Worm (Caenorhabditis elegans) whole organism, L1 larva: ENCODE results near the gene glb-29.
A peak's percentile ranks its signal among the peaks of the same experiment; 100 is the strongest.

Experiments used
- C04F5.9 ChIP-seq: sonication (generic microtip); optimal IDR thresholded peaks from 2 replicates; lab custom pipeline; 2016; ENCODE audit warnings: missing genetic modification characterization, missing compliant biosample characterization
- aha-1 ChIP-seq: fragments of 150-350 bp; optimal IDR thresholded peaks from 2 replicates; lab custom pipeline; 2014; ENCODE audit warnings: missing biosample characterization, missing genetic modification characterization
- blmp-1 ChIP-seq: fragments of 150-350 bp; optimal IDR thresholded peaks from 2 replicates; lab custom pipeline; 2014; ENCODE audit warnings: missing biosample characterization, missing genetic modification characterization
- dpl-1 ChIP-seq, 3 experiments: fragments of 150-350 bp in 2 of 3; sonication (generic microtip) in 1 of 3; optimal IDR thresholded peaks; 2 replicates each; lab custom pipeline; 2014 to 2017; ENCODE audit warnings: missing biosample characterization in 3 of 3, missing genetic modification characterization in 3 of 3, missing genetic modification reagents in 3 of 3
- dsc-1 ChIP-seq: sonication (generic microtip); optimal IDR thresholded peaks from 2 replicates; lab custom pipeline; 2016; ENCODE audit warnings: mild to moderate bottlenecking, missing genetic modification characterization, missing compliant biosample characterization
- efl-1 ChIP-seq, 4 experiments: fragments of 150-350 bp; optimal IDR thresholded peaks in 3 of 4; peaks in 1 of 4; 1 replicate in 1 of 4; 2 replicates in 3 of 4; lab custom pipeline; 2014; ENCODE audit warnings: missing biosample characterization in 2 of 4, missing genetic modification characterization in 2 of 4, missing genetic modification reagents in 2 of 4
- egl-13 ChIP-seq: sonication (generic microtip); optimal IDR thresholded peaks from 2 replicates; lab custom pipeline; 2016; ENCODE audit warnings: missing genotype, missing genetic modification reagents, missing genetic modification characterization, missing compliant biosample characterization
- elt-2 ChIP-seq: sonication (generic microtip); optimal IDR thresholded peaks from 2 replicates; lab custom pipeline; 2016; ENCODE audit warnings: missing genetic modification characterization, mild to moderate bottlenecking, inconsistent platforms, missing compliant biosample characterization, missing genetic modification reagents
- elt-3 ChIP-seq, 6 experiments: fragments of 150-350 bp in 1 of 6; sonication (generic microtip); optimal IDR thresholded peaks; 2 replicates each; lab custom pipeline; 2017 to 2018; ENCODE audit warnings: missing biosample characterization in 6 of 6, missing genetic modification characterization in 6 of 6, inconsistent platforms in 1 of 6
- hlh-17 ChIP-seq: fragments of 200-800 bp; sonication (Bioruptor generic); optimal IDR thresholded peaks from 2 replicates; lab custom pipeline; 2018; ENCODE audit warnings: missing genetic modification characterization, mild to moderate bottlenecking, missing compliant biosample characterization, moderate library complexity, borderline replicate concordance
- hlh-4 ChIP-seq: sonication (generic microtip); optimal IDR thresholded peaks from 2 replicates; lab custom pipeline; 2016; ENCODE audit warnings: mild to moderate bottlenecking, missing genetic modification characterization, missing compliant biosample characterization
- hpl-2 ChIP-seq: fragments of 150-350 bp; optimal IDR thresholded peaks from 2 replicates; lab custom pipeline; 2014; ENCODE audit warnings: missing biosample characterization, missing genetic modification reagents, missing genetic modification characterization
- irx-1 ChIP-seq: sonication (generic microtip); optimal IDR thresholded peaks from 2 replicates; lab custom pipeline; 2016; ENCODE audit warnings: missing genetic modification characterization, missing compliant biosample characterization
- jun-1 ChIP-seq: fragments of 150-350 bp; optimal IDR thresholded peaks from 2 replicates; lab custom pipeline; 2014; ENCODE audit warnings: missing biosample characterization, missing genetic modification reagents, missing genetic modification characterization
- lin-13 ChIP-seq: fragments of 150-350 bp; optimal IDR thresholded peaks from 2 replicates; lab custom pipeline; 2014; ENCODE audit warnings: missing biosample characterization, missing genetic modification reagents, missing genetic modification characterization
- lin-14 ChIP-seq: fragments of 200-800 bp; sonication (Bioruptor generic); optimal IDR thresholded peaks from 2 replicates; lab custom pipeline; 2018; ENCODE audit warnings: mild to moderate bottlenecking, missing genetic modification characterization, moderate library complexity, missing compliant biosample characterization
- lin-35 ChIP-seq, 2 experiments: fragments of 150-350 bp; optimal IDR thresholded peaks; 2 replicates each; lab custom pipeline; 2014; ENCODE audit warnings: missing biosample characterization in 2 of 2, missing genetic modification characterization in 2 of 2, missing genetic modification reagents in 2 of 2
- mab-9 ChIP-seq: fragments of 200-800 bp; sonication (Bioruptor generic); IDR thresholded peaks from 2 replicates; pipeline ENCODE4 v1.3.6; 2022; ENCODE audit warnings: missing genetic modification reagents, missing genetic modification characterization, missing compliant biosample characterization
- mdl-1 ChIP-seq, 2 experiments: fragments of 150-350 bp; optimal IDR thresholded peaks; 2 replicates each; lab custom pipeline; 2014 to 2017; ENCODE audit warnings: missing biosample characterization in 2 of 2, missing genetic modification characterization in 2 of 2, inconsistent platforms in 1 of 2
- mef-2 ChIP-seq: fragments of 150-350 bp; optimal IDR thresholded peaks from 2 replicates; lab custom pipeline; 2014; ENCODE audit warnings: missing biosample characterization, missing genetic modification characterization
- nhr-12 ChIP-seq: sonication (generic microtip); optimal IDR thresholded peaks from 2 replicates; lab custom pipeline; 2017; ENCODE audit warnings: missing biosample characterization, missing genetic modification characterization
- nhr-20 ChIP-seq: sonication (generic microtip); optimal IDR thresholded peaks from 2 replicates; lab custom pipeline; 2016; ENCODE audit warnings: mild to moderate bottlenecking, missing genetic modification characterization, missing compliant biosample characterization
- nhr-237 ChIP-seq: fragments of 150-350 bp; optimal IDR thresholded peaks from 2 replicates; lab custom pipeline; 2014; ENCODE audit warnings: missing biosample characterization, missing genetic modification characterization
- nhr-28 ChIP-seq: fragments of 150-350 bp; optimal IDR thresholded peaks from 2 replicates; lab custom pipeline; 2014; ENCODE audit warnings: missing biosample characterization, missing genetic modification characterization
- nhr-77 ChIP-seq: fragments of 150-350 bp; optimal IDR thresholded peaks from 2 replicates; lab custom pipeline; 2014; ENCODE audit warnings: missing biosample characterization, missing genetic modification characterization
- nhr-85 ChIP-seq: sonication (generic microtip); peaks from one replicate; lab custom pipeline; 2016; ENCODE audit warnings: missing genetic modification characterization, inconsistent platforms, missing compliant biosample characterization
- nhr-90 ChIP-seq: sonication (generic microtip); optimal IDR thresholded peaks from 2 replicates; lab custom pipeline; 2016; ENCODE audit warnings: mild to moderate bottlenecking, missing genetic modification characterization, missing compliant biosample characterization; ENCODE audit not compliant: poor library complexity
- pag-3 ChIP-seq: sonication (generic microtip); optimal IDR thresholded peaks from 2 replicates; lab custom pipeline; 2017; ENCODE audit warnings: missing genetic modification characterization, mild to moderate bottlenecking, missing compliant biosample characterization, antibody characterized with exemption, borderline replicate concordance; ENCODE audit not compliant: insufficient read depth
- pax-3 ChIP-seq: fragments of 200-800 bp; sonication (Bioruptor generic); optimal IDR thresholded peaks from 2 replicates; lab custom pipeline; 2018; ENCODE audit warnings: mild to moderate bottlenecking, missing genetic modification characterization, moderate library complexity, missing compliant biosample characterization
- pqm-1 ChIP-seq: sonication (generic microtip); optimal IDR thresholded peaks from 3 replicates; lab custom pipeline; 2017; ENCODE audit warnings: missing biosample characterization, missing genetic modification characterization
- rnt-1 ChIP-seq: sonication (generic microtip); optimal IDR thresholded peaks from 2 replicates; lab custom pipeline; 2016; ENCODE audit warnings: mild to moderate bottlenecking, missing genetic modification characterization, moderate library complexity, missing compliant biosample characterization
- skn-1 ChIP-seq: fragments of 150-350 bp; optimal IDR thresholded peaks from 2 replicates; lab custom pipeline; 2014; ENCODE audit warnings: missing biosample characterization, missing genetic modification characterization
- snpc-4 ChIP-seq: fragments of 150-350 bp; optimal IDR thresholded peaks from 2 replicates; lab custom pipeline; 2014; ENCODE audit warnings: missing biosample characterization, missing genetic modification characterization
- snu-23 ChIP-seq: sonication (generic microtip); optimal IDR thresholded peaks from 2 replicates; lab custom pipeline; 2016; ENCODE audit warnings: missing genetic modification characterization, missing compliant biosample characterization
- sptf-1 ChIP-seq: fragments of 150-350 bp; optimal IDR thresholded peaks from 2 replicates; lab custom pipeline; 2014; ENCODE audit warnings: missing biosample characterization, missing genetic modification characterization
- swsn-7 ChIP-seq: sonication (generic microtip); optimal IDR thresholded peaks from 2 replicates; lab custom pipeline; 2016; ENCODE audit warnings: missing genetic modification characterization, missing compliant biosample characterization
- tbx-2 ChIP-seq: sonication (generic microtip); optimal IDR thresholded peaks from 2 replicates; lab custom pipeline; 2016; ENCODE audit warnings: missing genetic modification characterization, missing compliant biosample characterization
- unc-86 ChIP-seq: sonication (generic microtip); optimal IDR thresholded peaks from 2 replicates; lab custom pipeline; 2016; ENCODE audit warnings: missing genetic modification characterization, missing compliant biosample characterization
- unc-98 ChIP-seq: fragments of 200-800 bp; sonication (Bioruptor generic); IDR thresholded peaks from 2 replicates; pipeline ENCODE4 v1.3.6; 2022; ENCODE audit warnings: missing genetic modification characterization, missing compliant biosample characterization
- xbp-1 ChIP-seq: sonication (generic microtip); optimal IDR thresholded peaks from 2 replicates; lab custom pipeline; 2016; ENCODE audit warnings: missing genetic modification characterization, missing compliant biosample characterization
- zip-4 ChIP-seq: fragments of 200-800 bp; sonication (Bioruptor generic); optimal IDR thresholded peaks from 2 replicates; lab custom pipeline; 2018; ENCODE audit warnings: mild to moderate bottlenecking, missing genetic modification characterization, moderate library complexity, missing compliant biosample characterization

The glb-29 gene

ce11 chrII:12027697-12028245, 18.9 kb downstream of the glb-29 start, which contains the start of gene Y17G7B.8:
TSS of gene Y17G7B.8 (minus strand) at chrII:12027747.
- TF ChIP-seq nhr-77 (tag; lab: Kevin White, UChicago) (no peak), elt-2 (tag; lab: Kevin White, UChicago) (peak; percentile 47), efl-1 (optimal IDR thresholded peaks at IDR 0.05; lab: Kevin White, UChicago) (no peak), efl-1 (GFP tag; optimal IDR thresholded peaks at IDR 0.05 in 1 of 2; lab: Kevin White, UChicago) (peak in 1 of 2 experiments; percentile 34)

ce11 chrII:12028707-12029106, 19.8 kb downstream of the glb-29 start:
- no peak for TF ChIP-seq nhr-90
- no peak for TF ChIP-seq unc-98
- TF ChIP-seq mdl-1 (tag; optimal IDR thresholded peaks at IDR 0.05; lab: Kevin White, UChicago) = no peak
- no peak for TF ChIP-seq unc-86 (tag; lab: Kevin White, UChicago)
- no peak for TF ChIP-seq nhr-28 (tag; lab: Kevin White, UChicago)
- TF ChIP-seq mab-9 (GFP tag; lab: Robert Waterston, UW) = no peak
- no peak for TF ChIP-seq C04F5.9
- TF ChIP-seq, all 84 proteins: peak for 0

- TF ChIP-seq egl-13 (no peak), zip-4 (GFP tag; lab: Kevin White, UChicago) (no peak), nhr-20 (tag; lab: Kevin White, UChicago) (no peak), dsc-1 (no peak), nhr-237 (tag; lab: Kevin White, UChicago) (no peak), blmp-1 (tag; lab: Kevin White, UChicago) (no peak), rnt-1 (tag; lab: Kevin White, UChicago) (no peak), snu-23 (no peak), swsn-7 (tag; lab: Kevin White, UChicago) (no peak), dpl-1 (GFP tag; optimal IDR thresholded peaks at IDR 0.05; lab: Kevin White, UChicago) (no peak), jun-1 (tag; lab: Kevin White, UChicago) (no peak), snpc-4 (tag; lab: Kevin White, UChicago) (no peak), tbx-2 (tag; lab: Kevin White, UChicago) (no peak), mef-2 (no peak), hpl-2 (GFP tag; lab: Kevin White, UChicago) (no peak), unc-86 (tag; lab: Kevin White, UChicago) (no peak), lin-35 (GFP tag; optimal IDR thresholded peaks at IDR 0.05; lab: Kevin White, UChicago) (no peak)
Observed at ce11 chrII:12036075-12036474, 27.2 kb downstream of the glb-29 start.

ce11 chrII:12036516-12036915, 27.6 kb downstream of the glb-29 start, which contains the start of gene cyn-16:
TSS of gene cyn-16 (minus strand) at chrII:12036742.
- TF ChIP-seq efl-1 (optimal IDR thresholded peaks at IDR 0.05; lab: Kevin White, UChicago) (no peak), efl-1 (GFP tag; optimal IDR thresholded peaks at IDR 0.05 in 1 of 2; lab: Kevin White, UChicago) (peak in 1 of 2 experiments; percentile 49), aha-1 (no peak)

- TF ChIP-seq mab-9 (GFP tag; lab: Robert Waterston, UW) (no peak), nhr-85 (tag; lab: Kevin White, UChicago) (peak; percentile 62)
Observed at ce11 chrII:12039039-12039438, 30.2 kb downstream of the glb-29 start, which contains the start of gene tpi-1. TSS of gene tpi-1 (minus strand) at chrII:12039139.

- TF ChIP-seq mab-9 (GFP tag; lab: Robert Waterston, UW) (no peak), nhr-12 (no peak), hlh-4 (tag; lab: Kevin White, UChicago) (no peak), pax-3 (tag; lab: Kevin White, UChicago) (no peak), dsc-1 (peak; percentile 14), unc-98 (no peak), nhr-90 (peak; percentile 54), lin-13 (GFP tag; lab: Kevin White, UChicago) (no peak), zip-4 (GFP tag; lab: Kevin White, UChicago) (no peak), xbp-1 (tag; lab: Kevin White, UChicago) (peak; percentile 13), snu-23 (peak; percentile 80), skn-1 (tag; lab: Kevin White, UChicago) (peak; percentile 26), lin-14 (GFP tag; lab: Kevin White, UChicago) (no peak), sptf-1 (tag; lab: Kevin White, UChicago) (no peak), hpl-2 (GFP tag; lab: Kevin White, UChicago) (no peak), pag-3 (no peak), elt-3 (tag; optimal IDR thresholded peaks at IDR 0.05; lab: Kevin White, UChicago) (peak in 3 of 6 experiments; percentile 49 to 70 (median 50)), pqm-1 (tag; lab: Kevin White, UChicago) (no peak), snpc-4 (tag; lab: Kevin White, UChicago) (peak; percentile 1), hlh-17 (GFP tag; lab: Kevin White, UChicago) (no peak), irx-1 (tag; lab: Kevin White, UChicago) (no peak)
Observed at ce11 chrII:12040167-12040566, 31.3 kb downstream of the glb-29 start.
